Fruit fly (Drosophila melanogaster) whole organism: ENCODE measurements around the gene CG11927.

Source experiments
- CG8478 ChIP-seq: fragments of >200 bp; optimal IDR thresholded peaks from 2 replicates; lab custom pipeline; 2018; ENCODE audit warnings: inconsistent platforms
- usp ChIP-seq: fragments of >200 bp; optimal IDR thresholded peaks from 2 replicates; lab custom pipeline; 2017; ENCODE audit warnings: missing biosample characterization, missing genetic modification characterization, mixed read lengths

dm6 chr2L:4891914-4892469 lies 44.4 kb downstream of the CG11927 start, which contains the start of gene CG3036:
- TF ChIP-seq usp (GFP tag; lab: Kevin White, UChicago), result no peak
- TF ChIP-seq CG8478, result no peak
